Fruit fly (Drosophila melanogaster) whole organism, embryonic: Measurements from ENCODE around the gene Zip88E.

Source experiments
- Adf1 ChIP-seq: fragments of 200-800 bp; sonication (Bioruptor generic); IDR thresholded peaks from 2 replicates; pipeline ENCODE4 v1.3.6; 2022; ENCODE audit warnings: missing biosample characterization, missing genetic modification characterization
- Antp ChIP-seq: fragments of 200-800 bp; sonication (Bioruptor generic); optimal IDR thresholded peaks from 3 replicates; lab custom pipeline; 2016; ENCODE audit warnings: missing biosample characterization, missing genetic modification characterization
- Atf3 ChIP-seq: fragments of 200-800 bp; sonication (Bioruptor generic); optimal IDR thresholded peaks from 3 replicates; lab custom pipeline; 2016; ENCODE audit warnings: missing biosample characterization, missing genetic modification characterization
- B-H2 ChIP-seq: fragments of 200-800 bp; sonication (Bioruptor generic); optimal IDR thresholded peaks from 2 replicates; lab custom pipeline; 2018; ENCODE audit warnings: missing biosample characterization, mild to moderate bottlenecking, missing genetic modification characterization
- Bgb ChIP-seq: fragments of 200-800 bp; sonication (Bioruptor generic); IDR thresholded peaks from 2 replicates; pipeline ENCODE4 v1.3.6; 2022; ENCODE audit warnings: missing biosample characterization, missing genetic modification characterization; ENCODE audit not compliant: partially characterized antibody
- CG10565 ChIP-seq: fragments of 200-800 bp; sonication (Bioruptor generic); optimal IDR thresholded peaks from 3 replicates; lab custom pipeline; 2016; ENCODE audit warnings: missing biosample characterization, mild to moderate bottlenecking, missing genetic modification characterization
- CG12659 ChIP-seq: fragments of 200-800 bp; sonication (Bioruptor generic); optimal IDR thresholded peaks from 3 replicates; lab custom pipeline; 2017; ENCODE audit warnings: mild to moderate bottlenecking, missing biosample characterization, missing genetic modification reagents, missing genetic modification characterization
- CG12769 ChIP-seq: fragments of 200-800 bp; sonication (Bioruptor generic); optimal IDR thresholded peaks from 2 replicates; lab custom pipeline; 2019; ENCODE audit warnings: missing biosample characterization, mild to moderate bottlenecking, missing genetic modification characterization, moderate library complexity
- CG13424 ChIP-seq: fragments of 200-800 bp; sonication (Bioruptor generic); optimal IDR thresholded peaks from 2 replicates; lab custom pipeline; 2019; ENCODE audit warnings: missing biosample characterization, mild to moderate bottlenecking, missing genetic modification characterization, moderate library complexity
- CG13894 ChIP-seq: fragments of 200-800 bp; sonication (Bioruptor generic); optimal IDR thresholded peaks from 3 replicates; lab custom pipeline; 2018; ENCODE audit warnings: missing biosample characterization, mild to moderate bottlenecking, missing genetic modification characterization, moderate library complexity
- CG15269 ChIP-seq: fragments of 200-800 bp; sonication (Bioruptor generic); optimal IDR thresholded peaks from 2 replicates; lab custom pipeline; 2018; ENCODE audit warnings: missing biosample characterization, mild to moderate bottlenecking, missing genetic modification characterization, moderate library complexity
- CG15514 ChIP-seq: fragments of 200-800 bp; sonication (Bioruptor generic); optimal IDR thresholded peaks from 3 replicates; lab custom pipeline; 2017; ENCODE audit warnings: missing biosample characterization, missing genetic modification characterization, mild to moderate bottlenecking, moderate library complexity, missing genetic modification reagents
- CG33557 ChIP-seq: fragments of 200-800 bp; sonication (Bioruptor generic); optimal IDR thresholded peaks from 2 replicates; lab custom pipeline; 2019; ENCODE audit warnings: missing biosample characterization, mild to moderate bottlenecking, missing genetic modification characterization, moderate library complexity
- CG34376 ChIP-seq: fragments of 200-800 bp; sonication (Bioruptor generic); optimal IDR thresholded peaks from 2 replicates; lab custom pipeline; 2018; ENCODE audit warnings: missing biosample characterization, mild to moderate bottlenecking, missing genetic modification characterization
- CG6254 ChIP-seq: fragments of 200-800 bp; sonication (Bioruptor generic); optimal IDR thresholded peaks from 3 replicates; lab custom pipeline; 2017; ENCODE audit warnings: mild to moderate bottlenecking, missing biosample characterization, missing genetic modification reagents, missing genetic modification characterization
- CG6791 ChIP-seq: fragments of 200-800 bp; sonication (Bioruptor generic); IDR thresholded peaks from 3 replicates; pipeline ENCODE4 v1.3.6; 2022; ENCODE audit warnings: missing biosample characterization, missing genetic modification characterization; ENCODE audit not compliant: partially characterized antibody
- CG8478 ChIP-seq: fragments of >200 bp; optimal IDR thresholded peaks from 2 replicates; lab custom pipeline; 2018
- CG8765 ChIP-seq: fragments of 200-800 bp; sonication (Bioruptor generic); IDR thresholded peaks from 2 replicates; pipeline ENCODE4 v1.3.6; 2022; ENCODE audit warnings: missing biosample characterization, missing genetic modification characterization
- CG9797 ChIP-seq: fragments of 200-800 bp; sonication (Bioruptor generic); optimal IDR thresholded peaks from 3 replicates; lab custom pipeline; 2018; ENCODE audit warnings: missing biosample characterization, mild to moderate bottlenecking, missing genetic modification characterization
- CG9876 ChIP-seq: fragments of 200-800 bp; sonication (Bioruptor generic); optimal IDR thresholded peaks from 2 replicates; lab custom pipeline; 2016; ENCODE audit warnings: missing biosample characterization, missing genetic modification characterization
- CG9932 ChIP-seq: fragments of 200-800 bp; sonication (Bioruptor generic); IDR thresholded peaks from 2 replicates; pipeline ENCODE4 v1.3.6; 2022; ENCODE audit warnings: missing biosample characterization, missing genetic modification characterization
- Ets65A ChIP-seq: fragments of 200-800 bp; sonication (Bioruptor generic); peaks from one replicate; lab custom pipeline; 2016; ENCODE audit warnings: missing biosample characterization, missing genetic modification characterization
- Fer3 ChIP-seq: fragments of 200-800 bp; sonication (Bioruptor generic); optimal IDR thresholded peaks from 2 replicates; lab custom pipeline; 2018; ENCODE audit warnings: missing biosample characterization, mild to moderate bottlenecking, missing genetic modification characterization, moderate library complexity
- H15 ChIP-seq: fragments of 200-800 bp; sonication (Bioruptor generic); IDR thresholded peaks from 3 replicates; pipeline ENCODE4 v1.3.6; 2022; ENCODE audit warnings: missing biosample characterization, missing genetic modification characterization
- HLH3B ChIP-seq: fragments of 200-800 bp; sonication (Bioruptor generic); IDR thresholded peaks from 2 replicates; pipeline ENCODE4 v1.3.6; 2022; ENCODE audit warnings: missing biosample characterization, missing genetic modification characterization
- Hr78 ChIP-seq, 2 experiments: fragments of 200-800 bp in 1 of 2; fragments of >200 bp in 1 of 2; sonication (Bioruptor generic) in 1 of 2; optimal IDR thresholded peaks; 2 replicates each; lab custom pipeline; 2017 to 2019; ENCODE audit warnings: missing biosample characterization in 2 of 2, missing genetic modification characterization in 2 of 2, mild to moderate bottlenecking in 1 of 2, moderate library complexity in 1 of 2
- Max ChIP-seq: fragments of 200-800 bp; sonication (Bioruptor generic); optimal IDR thresholded peaks from 2 replicates; lab custom pipeline; 2016; ENCODE audit warnings: missing biosample characterization, mild to moderate bottlenecking, missing genetic modification characterization
- NFAT ChIP-seq: fragments of 200-800 bp; sonication (Bioruptor generic); IDR thresholded peaks from 2 replicates; pipeline ENCODE4 v1.3.6; 2022; ENCODE audit warnings: missing biosample characterization, missing genetic modification characterization
- YL-1 ChIP-seq: fragments of 200-800 bp; sonication (Bioruptor generic); optimal IDR thresholded peaks from 3 replicates; lab custom pipeline; 2017; ENCODE audit warnings: missing biosample characterization, mild to moderate bottlenecking, missing genetic modification characterization
- abd-A ChIP-seq: fragments of 200-800 bp; sonication (Bioruptor generic); optimal IDR thresholded peaks from 3 replicates; lab custom pipeline; 2019; ENCODE audit warnings: missing biosample characterization, mild to moderate bottlenecking, missing genetic modification characterization, moderate library complexity
- bbx ChIP-seq: fragments of 200-800 bp; sonication (Bioruptor generic); IDR thresholded peaks from 2 replicates; pipeline ENCODE4 v1.3.6; 2022; ENCODE audit warnings: missing biosample characterization, missing genetic modification characterization; ENCODE audit not compliant: partially characterized antibody
- dm ChIP-seq: fragments of 200-800 bp; sonication (Bioruptor generic); optimal IDR thresholded peaks from 3 replicates; lab custom pipeline; 2016; ENCODE audit warnings: missing biosample characterization, missing genetic modification characterization
- ftz-f1 ChIP-seq: fragments of 200-800 bp; sonication (Bioruptor generic); optimal IDR thresholded peaks from 2 replicates; lab custom pipeline; 2016; ENCODE audit warnings: missing biosample characterization, missing genetic modification characterization
- her ChIP-seq: fragments of 200-800 bp; sonication (Bioruptor generic); optimal IDR thresholded peaks from 2 replicates; lab custom pipeline; 2016; ENCODE audit warnings: missing biosample characterization, missing genetic modification characterization
- hkb ChIP-seq, 2 experiments: fragments of 200-800 bp in 1 of 2; fragments of >200 bp in 1 of 2; sonication (Bioruptor generic) in 1 of 2; IDR thresholded peaks in 1 of 2; optimal IDR thresholded peaks in 1 of 2; 2 replicates each; pipeline versions ENCODE4 v1.3.6 to Lab custom; 2017 to 2022; ENCODE audit warnings: missing biosample characterization in 1 of 2, missing genetic modification characterization in 1 of 2
- jing ChIP-seq: fragments of 200-800 bp; sonication (Bioruptor generic); optimal IDR thresholded peaks from 2 replicates; lab custom pipeline; 2018; ENCODE audit warnings: missing biosample characterization, mild to moderate bottlenecking, missing genetic modification characterization
- jumu ChIP-seq: fragments of 200-800 bp; sonication (Bioruptor generic); optimal IDR thresholded peaks from 3 replicates; lab custom pipeline; 2016; ENCODE audit warnings: missing biosample characterization, missing genetic modification characterization
- kah ChIP-seq: fragments of 200-800 bp; sonication (Bioruptor generic); optimal IDR thresholded peaks from 2 replicates; lab custom pipeline; 2018; ENCODE audit warnings: missing biosample characterization, mild to moderate bottlenecking, missing genetic modification characterization
- mam ChIP-seq: fragments of 200-800 bp; sonication (Bioruptor generic); optimal IDR thresholded peaks from 3 replicates; lab custom pipeline; 2016; ENCODE audit warnings: missing biosample characterization, missing genetic modification characterization
- nmo ChIP-seq: fragments of 200-800 bp; sonication (Bioruptor generic); optimal IDR thresholded peaks from 2 replicates; lab custom pipeline; 2018; ENCODE audit warnings: missing biosample characterization, mild to moderate bottlenecking, missing genetic modification characterization, moderate library complexity
- oc ChIP-seq: fragments of 200-800 bp; sonication (Bioruptor generic); optimal IDR thresholded peaks from 2 replicates; lab custom pipeline; 2018; ENCODE audit warnings: missing biosample characterization, mild to moderate bottlenecking, missing genetic modification characterization, moderate library complexity
- odd ChIP-seq: fragments of 200-800 bp; sonication (Bioruptor generic); optimal IDR thresholded peaks from 2 replicates; lab custom pipeline; 2017; ENCODE audit warnings: missing biosample characterization, mild to moderate bottlenecking, missing genetic modification characterization
- org-1 ChIP-seq: fragments of 200-800 bp; sonication (Bioruptor generic); optimal IDR thresholded peaks from 2 replicates; lab custom pipeline; 2017; ENCODE audit warnings: missing biosample characterization, missing genetic modification characterization
- pzg ChIP-seq: fragments of 200-800 bp; sonication (Bioruptor generic); optimal IDR thresholded peaks from 3 replicates; lab custom pipeline; 2018; ENCODE audit warnings: missing biosample characterization, mild to moderate bottlenecking, missing genetic modification characterization, moderate library complexity
- rib ChIP-seq: fragments of 200-800 bp; sonication (Bioruptor generic); IDR thresholded peaks from 2 replicates; pipeline ENCODE4 v1.3.6; 2022; ENCODE audit warnings: missing biosample characterization, missing genetic modification characterization
- sd ChIP-seq: fragments of 200-800 bp; sonication (Bioruptor generic); optimal IDR thresholded peaks from 3 replicates; lab custom pipeline; 2018; ENCODE audit warnings: missing biosample characterization, mild to moderate bottlenecking, missing genetic modification characterization, moderate library complexity
- sens ChIP-seq: fragments of 200-800 bp; sonication (Bioruptor generic); peaks from one replicate; lab custom pipeline; 2016; ENCODE audit warnings: missing biosample characterization, missing genetic modification characterization
- sqz ChIP-seq: fragments of 200-800 bp; sonication (Bioruptor generic); optimal IDR thresholded peaks from 3 replicates; lab custom pipeline; 2018; ENCODE audit warnings: missing biosample characterization, mild to moderate bottlenecking, missing genetic modification characterization
- twi ChIP-seq: fragments of 200-800 bp; optimal IDR thresholded peaks from 2 replicates; lab custom pipeline; 2019; ENCODE audit warnings: missing biosample characterization, mild to moderate bottlenecking, missing genetic modification characterization, moderate library complexity
- vvl ChIP-seq: fragments of 200-800 bp; sonication (Bioruptor generic); IDR thresholded peaks from 2 replicates; pipeline ENCODE4 v1.3.6; 2022; ENCODE audit warnings: missing biosample characterization, missing genetic modification characterization

Gene Zip88E

DNA sequence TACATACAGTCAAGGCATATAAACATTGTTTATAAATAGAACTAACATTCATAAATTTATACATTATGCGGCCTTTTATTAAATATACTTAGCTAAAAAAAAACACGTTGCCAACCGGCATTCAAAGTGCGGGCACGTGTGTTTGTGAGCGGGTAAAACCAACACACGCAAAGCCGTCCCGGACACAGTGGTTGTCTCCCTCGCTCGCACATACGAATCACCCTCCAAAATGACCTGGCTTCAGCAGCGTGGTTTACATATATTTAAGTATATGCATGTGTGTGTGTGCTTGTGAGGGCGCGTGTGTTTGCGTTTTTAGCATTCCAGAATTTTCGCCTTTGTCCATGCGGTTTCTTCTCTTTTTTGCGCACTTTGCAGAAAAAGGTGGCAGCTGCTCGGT, 25.0 kb upstream of the Zip88E start (continued):
- TF ChIP-seq Hr78 (GFP tag; optimal IDR thresholded peaks at IDR 0.05; lab: Kevin White, UChicago) (peak in 1 of 2 experiments; percentile 68), mam (GFP tag; lab: Kevin White, UChicago) (no peak), her (GFP tag; lab: Kevin White, UChicago) (no peak), H15 (GFP tag; lab: Robert Waterston, UW) (no peak), CG6254 (GFP tag; lab: Kevin White, UChicago) (no peak), CG13424 (no peak), sqz (GFP tag; lab: Kevin White, UChicago) (peak; percentile 45), Fer3 (no peak), hkb (optimal IDR thresholded peaks at IDR 0.05; lab: Kevin White, UChicago) (no peak), hkb (GFP tag; IDR thresholded peaks at IDR 0.05; lab: Robert Waterston, UW) (peak; percentile 17; the same call in 1 of the 2 replicates), CG6791 (GFP tag; lab: Robert Waterston, UW) (0 out of 3 replicates have a peak, but pooled peaks have one; percentile 6), CG34376 (GFP tag; lab: Kevin White, UChicago) (no peak), CG33557 (GFP tag; lab: Kevin White, UChicago) (peak; percentile 8), Bgb (GFP tag; lab: Robert Waterston, UW) (0 out of 2 replicates have a peak, but pooled peaks have one; percentile 17), jumu (GFP tag; lab: Kevin White, UChicago) (no peak), kah (peak; percentile 29), CG9876 (GFP tag; lab: Kevin White, UChicago) (no peak), pzg (GFP tag; lab: Kevin White, UChicago) (peak; percentile 5), CG13894 (tag; lab: Kevin White, UChicago) (peak; percentile 10), rib (GFP tag; lab: Robert Waterston, UW) (peak; percentile 78), CG8765 (GFP tag; lab: Robert Waterston, UW) (no peak), CG9932 (GFP tag; lab: Robert Waterston, UW) (peak; percentile 28; the same call in 1 of the 2 replicates), abd-A (tag; lab: Kevin White, UChicago) (peak; percentile 68), odd (no peak), ftz-f1 (peak; percentile 53), nmo (GFP tag; lab: Kevin White, UChicago) (peak; percentile 15), bbx (peak; percentile 17; the same call in 1 of the 2 replicates), CG15269 (no peak), NFAT (peak; percentile 63; the same call in 1 of the 2 replicates), Max (GFP tag; lab: Kevin White, UChicago) (peak; percentile 83), vvl (GFP tag; lab: Robert Waterston, UW) (0 out of 2 replicates have a peak, but pooled peaks have one; percentile 35), oc (tag; lab: Kevin White, UChicago) (peak; percentile 25), Ets65A (GFP tag; lab: Kevin White, UChicago) (peak; percentile 81), YL-1 (GFP tag; lab: Kevin White, UChicago) (peak; percentile 94), Atf3 (GFP tag; lab: Kevin White, UChicago) (no peak), Antp (GFP tag; lab: Kevin White, UChicago) (no peak), CG8478 (lab: Kevin White, UChicago) (peak; percentile 88), CG12659 (no peak), B-H2 (GFP tag; lab: Kevin White, UChicago) (peak; percentile 49), HLH3B (GFP tag; lab: Robert Waterston, UW) (no peak), Adf1 (GFP tag; lab: Robert Waterston, UW) (peak; percentile 43; the same call in 1 of the 2 replicates), sens (GFP tag; lab: Kevin White, UChicago) (peak; percentile 42), dm (GFP tag; lab: Kevin White, UChicago) (peak; percentile 94), sd (tag; lab: Kevin White, UChicago) (peak; percentile 97), CG12769 (peak; percentile 41), jing (GFP tag; lab: Kevin White, UChicago) (no peak), org-1 (no peak), CG10565 (GFP tag; lab: Kevin White, UChicago) (no peak), CG15514 (GFP tag; lab: Kevin White, UChicago) (peak; percentile 9), CG9797 (GFP tag; lab: Kevin White, UChicago) (no peak), twi (tag; lab: Kevin White, UChicago) (peak; percentile 40)
